Fruit fly (Drosophila melanogaster): Measurements from ENCODE around the gene CG10514.

DNA sequence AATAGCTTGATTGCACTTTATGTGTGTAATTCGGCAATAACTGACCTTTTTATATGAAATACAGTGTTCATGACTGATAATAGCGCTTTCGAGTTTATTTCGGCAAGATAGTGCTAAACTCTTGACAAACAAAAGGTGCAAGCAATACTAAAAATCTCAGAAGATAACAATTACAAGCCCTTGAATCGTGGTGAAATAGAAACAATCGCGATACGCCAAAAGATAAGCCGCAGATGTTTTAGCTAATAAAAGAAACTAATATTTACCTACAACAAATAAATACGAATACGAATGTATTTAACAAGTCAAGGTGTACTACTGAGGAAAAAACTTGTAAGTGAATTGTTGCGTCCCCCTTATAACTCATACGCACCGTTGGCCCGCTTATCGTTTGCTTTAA lies 4.4 kb downstream of the CG10514 start:
- no peak for TF ChIP-seq CG17806 (tag; optimal IDR thresholded peaks at IDR 0.05)
- no peak for TF ChIP-seq Snoo (tag; optimal IDR thresholded peaks at IDR 0.05)
- TF ChIP-seq D1 (tag; optimal IDR thresholded peaks at IDR 0.05), result no peak
- TF ChIP-seq CG14655 (GFP tag; optimal IDR thresholded peaks at IDR 0.05), result no peak
- TF ChIP-seq Ets98B (GFP tag; IDR thresholded peaks at IDR 0.05), result no peak
- no peak for TF ChIP-seq Pif1A (GFP tag; optimal IDR thresholded peaks at IDR 0.05)
- no peak for TF ChIP-seq gl (tag; optimal IDR thresholded peaks at IDR 0.05)
- TF ChIP-seq Pif1B (GFP tag; optimal IDR thresholded peaks at IDR 0.05), result no peak
- no peak for TF ChIP-seq CG15710 (tag; optimal IDR thresholded peaks at IDR 0.05)
